Worm (Caenorhabditis elegans) whole organism, dauer: ENCODE data around the gene nck-1.

Experiments
- unc-62 ChIP-seq: sonication (generic microtip); optimal IDR thresholded peaks from 2 replicates; lab custom pipeline; 2017; ENCODE audit warnings: missing biosample characterization, missing genetic modification reagents, missing genetic modification characterization

The nck-1 gene

DNA sequence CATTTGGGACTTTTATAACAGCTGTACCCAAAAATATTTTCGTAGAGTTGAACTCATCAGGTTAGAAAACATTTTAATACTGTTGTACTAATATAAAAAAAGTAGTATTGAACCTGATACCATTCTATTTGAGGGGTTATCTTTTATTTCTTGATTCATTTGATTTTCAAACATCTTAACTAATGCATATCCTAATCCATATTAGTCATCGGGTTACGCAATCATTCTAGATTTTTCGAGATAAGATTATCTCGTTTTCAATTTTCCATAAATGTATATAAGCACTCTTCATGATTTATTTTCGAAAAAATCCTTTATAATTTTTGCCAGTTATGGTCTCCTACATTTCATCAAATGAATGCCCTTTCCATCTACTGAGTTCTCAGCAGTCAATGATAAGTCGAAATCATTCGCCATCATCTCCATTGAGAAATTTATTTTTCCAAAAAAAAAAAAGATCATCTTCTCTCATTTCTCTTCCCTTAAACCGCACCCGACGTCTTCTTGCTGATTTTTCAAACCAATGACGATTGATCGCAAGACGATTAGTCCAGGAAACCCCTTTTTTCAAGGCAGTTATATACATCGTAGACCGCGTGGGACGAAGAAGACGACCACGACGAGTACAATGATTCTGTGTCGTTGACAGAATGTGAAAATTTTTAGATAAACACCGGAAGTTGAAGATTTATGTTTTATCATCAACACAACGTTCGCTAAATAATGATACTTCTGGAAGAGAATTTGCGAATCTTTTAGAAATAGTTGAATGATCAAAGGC lies 14.6 kb downstream of the nck-1 start:
- TF ChIP-seq unc-62 (GFP tag; lab: Kevin White, UChicago) = no peak

DNA sequence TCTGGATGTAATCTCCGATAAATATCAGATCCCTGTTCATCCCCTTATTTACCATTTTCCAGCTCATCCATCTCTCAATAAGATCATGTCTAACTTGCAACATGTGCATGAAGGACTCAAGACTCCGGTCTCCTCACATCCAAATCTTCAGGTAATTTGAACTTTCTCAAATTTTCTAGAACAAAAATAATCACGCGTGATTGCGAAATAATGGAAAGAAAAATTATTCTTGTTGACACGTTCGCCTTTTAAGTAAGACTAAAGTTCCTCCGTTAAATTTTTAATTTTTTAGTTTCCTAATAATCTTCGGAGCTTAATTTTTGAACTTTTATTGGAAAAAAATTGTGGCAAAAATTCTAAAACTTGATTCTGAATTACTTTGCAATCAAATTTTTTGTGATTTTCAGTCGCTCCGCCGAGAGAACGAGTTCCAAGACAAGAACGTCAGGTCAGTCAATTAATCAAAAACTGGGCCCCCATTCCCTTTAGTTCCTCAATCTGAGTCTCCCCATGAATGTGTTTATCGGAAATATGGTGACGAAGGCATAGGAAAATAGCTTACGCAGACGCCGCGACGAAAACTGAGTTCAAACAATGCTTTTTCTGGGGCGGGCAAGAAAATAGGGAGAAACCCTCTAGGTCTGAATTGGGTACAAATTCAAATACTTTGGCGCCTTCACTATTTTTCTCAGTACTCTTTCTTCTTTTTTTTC lies 15.6 kb downstream of the nck-1 start:
- no peak for TF ChIP-seq unc-62 (GFP tag; lab: Kevin White, UChicago)

DNA sequence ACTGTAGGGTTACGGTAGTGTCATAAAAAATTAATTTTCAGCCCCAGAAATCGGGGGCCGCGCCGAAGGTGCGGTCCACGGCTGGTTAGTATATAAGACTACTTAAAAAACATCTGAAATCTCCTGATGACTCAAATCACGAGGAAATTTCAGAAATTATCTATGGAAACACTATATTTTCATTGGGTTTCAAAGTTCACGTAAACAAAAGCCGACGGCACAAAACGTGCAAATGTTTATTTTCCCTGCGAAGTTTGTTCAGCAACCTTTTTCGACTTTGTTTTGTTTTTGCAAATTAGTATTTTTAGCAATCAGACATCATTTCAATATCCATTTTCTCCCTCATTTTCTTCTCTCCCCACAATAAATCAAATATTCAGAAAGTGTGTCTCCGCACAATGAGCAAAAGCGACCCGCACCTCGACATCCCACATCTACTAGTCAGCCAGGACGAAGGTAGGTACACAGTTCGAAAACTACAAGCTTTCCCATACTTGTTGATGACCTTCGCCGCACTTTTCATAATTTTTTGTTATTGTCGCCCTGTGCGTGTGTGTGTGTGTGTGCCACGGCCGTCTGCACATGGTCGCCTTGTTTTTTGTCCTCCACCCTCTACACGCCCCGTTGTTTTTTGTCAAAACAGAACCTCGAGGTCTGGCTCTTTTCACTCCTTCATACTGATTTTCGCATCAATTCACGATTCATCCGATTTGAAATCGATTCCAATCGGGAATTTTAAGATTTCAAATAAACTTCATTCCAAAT lies 16.5 kb downstream of the nck-1 start:
- TF ChIP-seq unc-62 (GFP tag; lab: Kevin White, UChicago) = no peak

DNA sequence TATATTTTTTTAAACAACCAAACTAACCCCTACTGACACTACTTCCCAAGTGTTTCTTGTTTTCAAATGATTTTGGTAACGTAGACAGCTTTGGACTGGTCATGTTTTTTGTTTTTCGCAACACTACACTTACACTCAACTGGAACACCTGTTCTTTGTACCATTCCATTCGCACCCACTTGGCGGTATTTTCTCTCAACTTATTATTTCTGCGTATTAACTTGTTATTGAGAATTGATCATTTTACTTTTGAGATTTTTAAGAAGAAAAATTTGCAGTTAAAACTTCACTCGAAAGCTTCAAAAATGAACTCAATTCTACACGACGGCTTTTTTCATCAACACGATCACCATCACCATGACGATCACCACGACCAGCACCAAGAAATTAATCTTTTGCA lies 18.4 kb downstream of the nck-1 start, which contains the start of gene ZK470.2:
TSS of gene ZK470.2 (plus strand) at position 301 of the 400 bp plus-strand sequence.
- TF ChIP-seq unc-62 (GFP tag; lab: Kevin White, UChicago) = no peak

DNA sequence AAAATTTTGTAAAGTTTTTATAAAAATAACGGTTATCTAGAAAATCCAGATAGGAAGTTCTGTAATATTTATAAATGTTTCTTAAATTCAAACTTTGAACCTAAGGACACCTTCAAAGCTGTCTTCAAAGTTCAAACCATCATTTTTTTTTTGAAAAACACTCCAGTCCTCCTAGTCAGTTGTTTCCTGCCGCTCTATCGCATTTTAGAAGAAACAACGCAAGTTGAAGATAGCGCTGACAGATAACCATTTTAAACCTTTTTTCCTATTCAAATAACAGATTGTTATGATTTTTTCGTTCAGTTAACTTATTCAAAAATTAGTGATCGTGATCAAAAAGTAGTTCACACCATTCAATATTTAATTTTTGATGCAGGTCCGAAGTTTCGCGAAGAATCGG lies 19.9 kb downstream of the nck-1 start:
- TF ChIP-seq unc-62 (GFP tag; lab: Kevin White, UChicago) = no peak

DNA sequence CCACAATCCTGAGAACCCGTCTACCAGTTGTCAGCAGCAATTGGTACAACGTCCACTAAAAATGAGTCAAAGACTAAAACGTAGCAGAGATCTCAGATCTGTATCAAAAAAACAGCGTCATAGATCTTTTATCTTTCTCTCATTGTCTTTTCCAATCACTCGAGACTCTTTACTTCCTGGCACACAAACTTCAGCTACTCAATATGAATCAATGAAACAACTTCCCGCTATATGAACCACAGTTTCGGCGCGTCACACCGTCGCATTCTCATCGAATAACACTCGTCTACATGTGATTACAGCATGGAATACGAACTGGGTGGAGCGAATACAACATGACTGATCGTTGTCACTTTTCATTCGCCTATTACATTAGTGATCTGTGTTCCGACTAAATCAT lies 21.0 kb downstream of the nck-1 start:
- TF ChIP-seq unc-62 (GFP tag; lab: Kevin White, UChicago) = no peak

DNA sequence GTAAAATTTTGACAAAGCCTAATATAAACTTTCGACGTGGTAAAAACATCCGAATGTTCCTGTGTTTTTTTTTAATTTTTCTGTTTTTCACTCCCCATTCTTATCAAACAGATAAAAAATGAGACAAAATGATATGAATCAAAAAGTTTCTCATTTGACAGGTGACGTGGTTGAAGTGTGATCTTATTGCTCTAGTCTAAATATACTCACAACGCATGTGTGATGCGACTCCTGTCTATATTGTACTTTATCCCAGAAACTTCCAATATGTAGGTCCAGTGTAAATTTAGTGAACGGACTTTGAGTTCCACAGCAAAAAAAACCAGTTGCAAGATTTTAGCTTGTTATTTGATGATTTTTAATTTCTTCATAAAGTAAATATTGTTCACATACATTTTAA lies 21.9 kb downstream of the nck-1 start:
- no peak for TF ChIP-seq unc-62 (GFP tag; lab: Kevin White, UChicago)

DNA sequence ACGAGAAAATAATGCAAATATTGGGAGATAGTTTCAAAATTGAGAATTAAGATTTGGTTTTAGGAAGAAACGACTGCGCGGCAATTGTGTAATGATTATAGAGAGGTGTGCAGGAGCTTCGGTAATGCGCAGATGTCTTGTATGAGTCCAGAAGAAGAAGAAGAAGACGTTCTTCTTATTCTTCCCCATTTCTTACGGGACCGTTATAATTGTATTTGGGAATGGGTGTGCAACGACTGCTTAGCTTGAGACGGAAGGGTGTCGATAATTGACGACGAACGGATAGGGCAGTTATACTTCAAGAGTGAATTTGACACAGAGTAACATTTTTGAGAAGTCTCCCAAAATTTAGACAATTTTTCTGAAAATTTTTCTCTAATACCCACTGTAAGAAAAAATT lies 24.6 kb downstream of the nck-1 start:
- TF ChIP-seq unc-62 (GFP tag; lab: Kevin White, UChicago) = no peak

DNA sequence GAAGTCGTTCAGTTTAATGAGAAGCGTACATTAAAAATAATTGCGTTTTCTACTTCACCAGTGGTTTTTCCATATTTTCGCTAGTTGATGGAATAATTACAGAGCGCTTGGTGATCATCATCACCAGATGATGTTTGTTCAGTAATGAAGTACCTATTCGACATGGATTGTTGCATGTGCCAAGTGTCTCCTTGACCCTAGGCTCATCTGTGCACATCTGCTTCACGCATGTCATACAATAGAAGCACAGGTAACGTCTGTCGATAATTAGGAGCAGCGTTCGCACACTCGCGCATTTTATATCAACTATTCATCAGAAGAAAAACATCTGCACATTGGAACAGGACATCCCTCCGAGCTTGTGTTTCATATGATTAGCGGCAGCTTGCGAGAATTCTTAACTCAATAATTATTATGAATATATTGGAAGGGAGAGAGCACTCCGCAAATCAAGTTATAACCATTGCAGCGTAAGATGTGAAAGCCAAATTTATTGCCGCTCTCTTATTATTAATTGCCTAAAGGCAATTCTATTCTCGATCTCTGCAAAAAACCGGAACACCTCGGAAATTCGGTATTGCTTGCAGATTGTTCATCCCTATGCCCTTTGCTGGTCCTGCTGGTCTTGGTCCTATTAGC lies 28.0 kb downstream of the nck-1 start:
- TF ChIP-seq unc-62 (GFP tag; lab: Kevin White, UChicago) = no peak

DNA sequence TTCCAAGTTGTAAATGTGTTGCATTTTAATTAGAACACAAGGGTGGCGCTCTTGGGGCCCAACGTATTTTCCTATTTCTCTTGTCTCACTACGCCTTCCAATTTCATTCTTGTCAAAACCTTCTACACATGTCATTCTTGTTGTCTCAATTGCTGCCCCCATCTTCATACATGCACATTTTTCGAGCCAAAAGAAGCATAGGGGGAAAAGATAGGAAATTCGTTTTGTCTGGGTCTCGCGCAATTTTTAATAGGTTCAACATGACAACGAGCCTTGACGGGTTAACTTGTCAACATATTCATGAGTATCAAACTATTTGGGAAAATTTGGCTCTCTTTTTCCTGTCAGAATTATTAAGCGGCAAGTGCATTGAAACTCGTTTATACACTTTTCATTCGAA lies 29.9 kb downstream of the nck-1 start:
- TF ChIP-seq unc-62 (GFP tag; lab: Kevin White, UChicago) = no peak

DNA sequence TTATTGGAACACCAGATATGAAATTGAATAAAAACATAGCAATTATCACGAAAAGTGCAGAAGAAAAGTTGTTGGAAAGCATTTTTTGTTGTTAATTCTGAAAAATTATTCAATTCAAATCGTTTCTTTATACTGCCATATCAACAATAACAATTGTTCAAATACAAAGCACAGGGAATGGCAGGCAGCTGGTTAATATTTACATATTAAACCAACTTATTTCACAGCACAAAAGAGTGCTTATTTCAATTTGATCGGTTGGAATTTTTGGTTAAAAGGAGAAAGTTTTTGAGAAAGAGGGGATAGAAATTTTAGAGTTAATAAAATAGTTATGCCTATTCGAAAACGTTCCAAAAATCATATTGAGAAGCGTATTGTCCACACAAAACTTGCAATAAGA lies 32.3 kb downstream of the nck-1 start, which contains the start of gene F09F9.3:
TSS of gene F09F9.3 (minus strand) at position 101 of the 400 bp plus-strand sequence.
- no peak for TF ChIP-seq unc-62 (GFP tag; lab: Kevin White, UChicago)

DNA sequence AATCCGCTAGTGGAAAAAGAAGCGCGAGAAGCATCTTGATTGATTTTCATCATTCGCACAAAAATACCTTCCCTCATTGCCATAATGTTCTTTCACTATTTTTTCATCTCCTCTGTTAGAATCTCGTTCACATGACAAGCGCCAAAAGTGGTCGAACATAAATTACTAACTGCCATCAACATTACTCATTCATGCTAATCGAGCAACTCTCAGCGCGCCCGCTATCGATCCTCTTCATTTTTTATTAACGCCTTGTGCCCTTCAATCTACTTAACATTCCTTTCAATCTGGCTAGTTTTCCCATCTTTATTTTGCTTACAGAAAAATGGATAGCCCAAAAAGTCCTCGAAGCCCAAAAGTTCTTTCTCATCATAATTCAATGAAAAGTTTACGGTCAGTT lies 35.6 kb downstream of the nck-1 start, which contains the start of gene F09F9.5:
TSS of gene F09F9.5 (plus strand) at position 301 of the 400 bp plus-strand sequence.
- no peak for TF ChIP-seq unc-62 (GFP tag; lab: Kevin White, UChicago)

DNA sequence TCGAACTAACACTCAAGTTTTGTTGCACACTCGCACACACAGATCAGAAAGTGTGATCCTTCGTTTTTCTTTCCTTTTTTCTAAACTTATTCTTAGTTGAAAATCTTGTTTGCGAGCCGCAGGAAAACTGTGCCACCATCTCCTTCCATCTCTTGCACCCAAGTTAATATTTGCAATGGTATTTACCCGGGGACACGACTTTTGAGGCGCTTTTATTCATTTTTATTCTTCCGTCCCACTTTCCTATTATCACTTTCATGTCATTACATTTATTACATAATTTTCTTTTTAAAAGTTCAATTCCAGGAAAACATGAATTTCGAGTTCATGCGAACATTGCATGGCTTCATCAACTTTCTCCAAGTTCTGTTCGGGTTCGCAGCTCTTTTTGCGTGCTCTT lies 38.2 kb downstream of the nck-1 start, which contains the start of gene F09F9.1:
TSS of gene F09F9.1 (plus strand) at position 301 of the 400 bp plus-strand sequence.
- TF ChIP-seq unc-62 (GFP tag; lab: Kevin White, UChicago) = no peak

DNA sequence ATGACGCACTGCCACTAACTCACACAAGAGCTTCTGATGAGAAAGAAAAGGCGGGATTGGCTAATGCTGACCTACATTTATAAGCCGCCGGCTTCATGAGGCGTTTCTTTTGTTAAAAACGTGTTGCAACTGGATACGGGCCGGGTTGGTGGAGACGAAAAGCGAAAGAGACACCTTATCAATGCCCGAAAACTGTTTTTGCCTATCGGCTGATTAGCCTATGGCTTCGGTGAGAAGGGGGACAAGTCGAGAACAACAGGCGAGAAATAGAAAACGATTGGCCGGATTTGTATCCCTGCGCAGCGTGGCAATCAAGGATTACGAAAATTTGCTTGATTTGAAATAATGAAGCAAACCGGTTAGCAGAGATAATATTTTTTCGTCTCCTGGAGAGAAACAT lies 41.8 kb downstream of the nck-1 start, which contains the start of gene F09F9.2:
TSS of gene F09F9.2 (minus strand) at position 25 of the 400 bp plus-strand sequence.
- no peak for TF ChIP-seq unc-62 (GFP tag; lab: Kevin White, UChicago)

DNA sequence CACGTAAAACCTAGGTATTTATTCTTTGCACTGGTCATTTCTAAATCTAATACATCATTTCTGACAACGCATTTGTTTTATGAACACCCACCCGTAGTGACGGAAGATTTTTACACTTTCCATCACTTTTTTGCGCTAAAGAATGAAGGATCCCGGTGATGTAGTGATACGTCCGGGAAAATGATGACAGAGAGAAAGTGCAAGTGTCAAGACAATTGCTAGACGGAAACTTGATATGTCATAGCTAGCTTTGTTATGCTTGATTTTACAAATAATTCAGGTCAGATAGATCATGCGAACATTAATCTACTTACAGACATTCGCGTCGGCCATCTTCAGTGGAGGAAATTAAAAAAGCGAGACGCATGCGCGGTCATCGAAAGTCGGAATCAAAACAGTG lies 43.3 kb downstream of the nck-1 start:
- TF ChIP-seq unc-62 (GFP tag; lab: Kevin White, UChicago) = no peak
